Worm (Caenorhabditis elegans) whole organism, L4/young adult: ENCODE data around the gene nspb-12.

Experiments used
- W03F9.2 ChIP-seq: fragments of 150-350 bp; optimal IDR thresholded peaks from 2 replicates; lab custom pipeline; 2014; ENCODE audit warnings: missing biosample characterization, missing genetic modification characterization
- dao-5 ChIP-seq: sonication (generic microtip); optimal IDR thresholded peaks from 2 replicates; lab custom pipeline; 2016; ENCODE audit warnings: missing genotype, missing genetic modification characterization, moderate library complexity, missing compliant biosample characterization
- him-1 ChIP-seq: sonication (generic microtip); optimal IDR thresholded peaks from 2 replicates; lab custom pipeline; 2016; ENCODE audit warnings: missing genotype, missing genetic modification reagents, missing genetic modification characterization, missing compliant biosample characterization

DNA sequence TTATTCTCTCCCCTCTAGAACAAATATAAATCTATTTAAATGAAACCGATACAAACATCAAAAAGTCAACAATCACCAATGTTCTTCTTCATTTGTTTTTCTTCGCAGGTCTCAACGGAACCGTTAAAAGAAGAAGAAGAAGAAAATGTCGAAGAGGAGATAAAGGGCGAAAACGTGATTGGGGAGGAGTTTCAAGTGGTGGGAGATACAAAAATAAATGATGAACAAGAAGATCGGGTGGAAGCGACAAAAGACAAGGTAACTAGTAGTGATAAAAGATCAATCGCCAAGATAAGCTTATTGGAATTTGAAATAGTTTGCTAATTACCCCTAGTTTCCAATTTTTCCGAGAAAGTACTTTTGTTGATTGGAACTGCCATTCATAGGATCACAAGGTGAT, 18.4 kb downstream of the nspb-12 start:
- TF ChIP-seq dao-5 (tag; lab: Kevin White, UChicago), result no peak
- TF ChIP-seq W03F9.2, result no peak
- TF ChIP-seq him-1 (tag; lab: Kevin White, UChicago), result no peak
